Fruit fly (Drosophila melanogaster): ENCODE measurements around the gene CG7202.

DNA sequence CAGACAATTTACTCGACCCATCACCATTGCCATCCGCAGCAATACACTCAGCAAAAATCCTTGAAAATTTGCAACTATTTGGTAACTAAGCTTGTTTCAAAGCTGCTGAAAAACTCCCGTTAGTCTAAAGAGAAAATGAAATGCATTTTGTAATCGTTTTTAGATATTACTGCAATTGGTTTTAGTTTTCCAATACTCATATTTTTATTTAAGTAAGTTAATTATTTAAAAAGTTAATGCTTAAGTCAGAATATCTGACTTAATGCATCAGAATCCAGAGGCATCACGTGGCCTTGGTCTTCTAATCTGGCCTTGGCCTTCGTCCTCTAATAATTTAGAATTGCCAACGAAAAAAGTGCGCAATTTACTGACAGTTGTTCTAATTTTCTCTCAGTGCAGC is 29.7 kb downstream of the CG7202 start:
- TF ChIP-seq insv (optimal IDR thresholded peaks at IDR 0.05) = no peak
- no peak for TF ChIP-seq psq (optimal IDR thresholded peaks at IDR 0.05)
- no peak for TF ChIP-seq h (optimal IDR thresholded peaks at IDR 0.05)
- no peak for TF ChIP-seq Myc (optimal IDR thresholded peaks at IDR 0.05)
- no peak for TF ChIP-seq Sin3A (optimal IDR thresholded peaks at IDR 0.05)
- TF ChIP-seq ttk (optimal IDR thresholded peaks at IDR 0.05) = no peak

Data from Kc167 (cell line).